Worm (Caenorhabditis elegans): ENCODE data around the gene T14B4.20.
A peak's percentile ranks its signal among the peaks of the same experiment; 100 is the strongest.

T14B4.20 gene

DNA sequence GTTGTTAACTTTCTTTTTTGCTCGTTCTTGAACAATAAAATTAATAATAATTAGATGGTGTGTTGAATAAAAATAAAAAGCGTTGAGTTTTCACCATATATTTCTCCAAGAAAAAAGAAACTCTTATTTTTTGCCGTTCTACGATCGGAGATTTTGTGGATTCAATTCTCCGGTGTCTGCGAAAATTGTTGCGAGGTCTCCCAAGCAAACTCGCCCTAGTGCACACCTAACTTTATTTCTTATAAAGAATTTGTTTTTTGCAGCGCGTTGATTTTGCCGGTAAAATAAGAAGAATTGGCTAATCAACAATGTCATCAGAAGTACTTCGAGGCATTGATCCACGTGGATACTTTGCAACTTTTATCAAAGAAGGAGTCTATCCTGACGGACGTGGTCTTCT lies 24.7 kb downstream of the T14B4.20 start, which contains the start of gene exos-8:
TSS of gene exos-8 (plus strand) at position 264 of the 400 bp plus-strand sequence.
- no peak; the same call in 1 of the 2 replicates for TF ChIP-seq pes-1 (GFP tag; IDR thresholded peaks at IDR 0.05)
- TF ChIP-seq B0310.2 (tag; optimal IDR thresholded peaks at IDR 0.05): no peak
- no peak for TF ChIP-seq tra-4 (tag; optimal IDR thresholded peaks at IDR 0.05)
- TF ChIP-seq tbx-11 (GFP tag; IDR thresholded peaks at IDR 0.05): no peak
- TF ChIP-seq ets-7 (tag; optimal IDR thresholded peaks at IDR 0.05): peak; percentile 62
- TF ChIP-seq flt-1 (GFP tag; IDR thresholded peaks at IDR 0.05): no peak
- no peak for TF ChIP-seq sea-1 (GFP tag; conservative IDR thresholded peaks at IDR 0.05)
- TF ChIP-seq ceh-13 (GFP tag; optimal IDR thresholded peaks at IDR 0.05): peak; percentile 14
- no peak for TF ChIP-seq ama-1 (optimal IDR thresholded peaks at IDR 0.05)
- TF ChIP-seq hnd-1 (tag; optimal IDR thresholded peaks at IDR 0.05): peak; percentile 18
- no peak for TF ChIP-seq ceh-36 (tag; optimal IDR thresholded peaks at IDR 0.05)
- TF ChIP-seq aly-1 (tag; optimal IDR thresholded peaks at IDR 0.05): no peak
- peak; percentile 24 for TF ChIP-seq F13C5.2 (tag; optimal IDR thresholded peaks at IDR 0.05)
- TF ChIP-seq scrt-1 (GFP tag; IDR thresholded peaks at IDR 0.05): no peak; the same call in 1 of the 2 replicates
- TF ChIP-seq hmbx-1 (tag; optimal IDR thresholded peaks at IDR 0.05): no peak
- peak; percentile 45 for TF ChIP-seq tbx-37 (GFP tag; conservative IDR thresholded peaks at IDR 0.05)
- TF ChIP-seq hmg-4 (GFP tag; optimal IDR thresholded peaks at IDR 0.05): no peak

DNA sequence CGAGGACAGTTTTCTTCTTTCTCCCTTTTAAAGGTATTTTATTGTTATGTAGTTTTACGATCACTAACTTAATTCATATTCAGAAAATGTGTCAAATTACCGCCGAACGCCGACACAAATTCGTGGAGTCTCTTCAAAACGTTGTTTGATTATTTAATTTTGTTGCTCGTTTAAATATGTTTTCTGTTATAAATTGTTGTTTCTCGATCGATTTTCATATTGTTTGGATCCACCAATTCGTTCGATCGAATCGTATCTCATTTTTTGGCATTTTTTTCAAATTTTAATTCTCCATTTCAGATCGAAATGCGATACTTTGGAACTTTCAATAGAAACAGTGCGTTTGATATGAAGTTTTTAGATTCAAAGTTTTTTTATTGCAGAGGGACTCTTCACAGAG lies 25.9 kb downstream of the T14B4.20 start, which contains the start of gene F41G3.6:
TSS of gene F41G3.6 (plus strand) at position 301 of the 400 bp plus-strand sequence.
- no peak for TF ChIP-seq ceh-13 (GFP tag; optimal IDR thresholded peaks at IDR 0.05)

DNA sequence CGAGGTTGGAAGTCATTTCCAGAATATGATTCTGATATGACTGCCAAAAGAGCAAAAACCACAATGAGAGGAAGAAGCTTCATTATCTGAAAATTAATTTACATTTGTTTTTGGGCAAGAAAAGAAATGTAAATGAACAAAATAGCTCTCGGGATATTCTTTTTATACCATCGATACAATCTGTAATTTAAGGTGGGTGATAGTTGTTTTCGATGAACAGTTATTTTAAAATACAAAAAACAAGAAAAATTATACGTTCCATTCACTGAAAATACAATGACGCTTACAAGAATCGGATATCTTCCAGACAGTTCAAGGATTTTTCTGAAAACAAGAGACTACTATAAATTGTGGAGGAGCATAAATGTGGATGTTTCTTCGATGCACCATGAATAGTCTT lies 27.9 kb downstream of the T14B4.20 start, which contains the start of gene ins-15:
TSS of gene ins-15 (minus strand) at position 101 of the 400 bp plus-strand sequence.
- no peak for TF ChIP-seq hmbx-1 (tag; optimal IDR thresholded peaks at IDR 0.05)
- no peak for TF ChIP-seq pes-1 (GFP tag; IDR thresholded peaks at IDR 0.05)
- TF ChIP-seq tra-4 (tag; optimal IDR thresholded peaks at IDR 0.05): no peak

DNA sequence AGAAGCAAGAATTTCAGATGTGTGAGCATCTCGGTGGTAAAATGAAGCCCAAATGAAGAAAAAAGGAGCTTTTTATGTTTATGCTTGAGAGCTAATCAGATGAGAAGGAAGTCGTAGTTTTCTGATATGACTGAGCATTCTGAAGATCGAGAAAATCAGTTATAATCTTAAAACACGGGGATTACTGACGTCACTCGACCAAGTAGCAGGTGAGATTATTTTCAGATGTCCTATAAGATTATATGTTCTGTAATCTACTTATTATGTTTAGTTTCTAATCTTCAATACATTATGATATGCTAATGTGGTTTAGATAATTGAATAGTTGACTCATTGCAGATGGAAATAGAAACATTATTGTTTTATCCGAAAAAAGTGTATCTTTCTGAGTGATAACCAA lies 29.1 kb downstream of the T14B4.20 start, which contains the start of gene ins-14:
TSS of gene ins-14 (minus strand) at position 32 of the 400 bp plus-strand sequence.
- TF ChIP-seq B0310.2 (tag; optimal IDR thresholded peaks at IDR 0.05): no peak
- no peak for TF ChIP-seq tbx-11 (GFP tag; IDR thresholded peaks at IDR 0.05)
- TF ChIP-seq ceh-36 (tag; optimal IDR thresholded peaks at IDR 0.05): no peak

- TF ChIP-seq F13C5.2 (tag; optimal IDR thresholded peaks at IDR 0.05) (no peak), pes-1 (GFP tag; IDR thresholded peaks at IDR 0.05) (no peak), ama-1 (optimal IDR thresholded peaks at IDR 0.05) (no peak), hmg-4 (GFP tag; optimal IDR thresholded peaks at IDR 0.05) (no peak), hmbx-1 (tag; optimal IDR thresholded peaks at IDR 0.05) (no peak)
These were observed 29.7 kb downstream of the T14B4.20 start, which contains the start of gene F41G3.5 for ce11 chrII:6746404-6746803. Gene F41G3.5, plus strand, starts transcription at chrII:6746704.

- no peak for TF ChIP-seq flt-1 (GFP tag; IDR thresholded peaks at IDR 0.05)
- no peak for TF ChIP-seq F13C5.2 (tag; optimal IDR thresholded peaks at IDR 0.05)
- no peak for TF ChIP-seq hmbx-1 (tag; optimal IDR thresholded peaks at IDR 0.05)
- TF ChIP-seq pes-1 (GFP tag; IDR thresholded peaks at IDR 0.05): no peak
These were observed 32.7 kb downstream of the T14B4.20 start, which contains the start of gene F41G3.10 for ce11 chrII:6749422-6749821. Gene F41G3.10, minus strand, starts transcription at chrII:6749522.

DNA sequence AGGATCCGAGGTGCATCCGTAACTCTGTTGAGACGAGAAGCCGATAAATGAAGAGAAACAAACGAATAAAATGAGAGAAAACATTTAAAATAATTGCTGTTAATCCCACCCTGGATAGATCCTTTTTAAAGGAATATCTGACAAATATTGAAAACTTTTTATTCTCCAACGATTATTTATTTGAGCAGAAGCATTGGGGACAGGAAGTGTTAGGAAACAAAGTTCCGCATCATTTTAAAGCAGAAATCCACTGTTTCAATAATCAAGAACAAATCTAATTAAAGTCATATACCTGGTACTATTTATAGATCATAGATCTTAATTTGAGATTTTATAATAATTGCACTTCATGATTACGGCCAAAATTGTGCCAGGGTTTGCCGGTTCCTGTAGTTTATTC lies 34.2 kb downstream of the T14B4.20 start, which contains the start of gene F41G3.20:
TSS of gene F41G3.20 (minus strand) at position 101 of the 400 bp plus-strand sequence.
- TF ChIP-seq tbx-37 (GFP tag; conservative IDR thresholded peaks at IDR 0.05) (no peak), F13C5.2 (tag; optimal IDR thresholded peaks at IDR 0.05) (no peak), pes-1 (GFP tag; IDR thresholded peaks at IDR 0.05) (no peak), hmbx-1 (tag; optimal IDR thresholded peaks at IDR 0.05) (no peak), aly-1 (tag; optimal IDR thresholded peaks at IDR 0.05) (no peak), hnd-1 (tag; optimal IDR thresholded peaks at IDR 0.05) (no peak), tra-4 (tag; optimal IDR thresholded peaks at IDR 0.05) (no peak)

ce11 chrII:6752027-6752426 lies 35.3 kb downstream of the T14B4.20 start, which contains the start of gene F41G3.19:
Gene F41G3.19, minus strand, starts transcription at chrII:6752127.
- no peak for TF ChIP-seq hnd-1 (tag; optimal IDR thresholded peaks at IDR 0.05)
- TF ChIP-seq ceh-36 (tag; optimal IDR thresholded peaks at IDR 0.05): no peak
- no peak for TF ChIP-seq sea-1 (GFP tag; conservative IDR thresholded peaks at IDR 0.05)
- no peak for TF ChIP-seq tra-4 (tag; optimal IDR thresholded peaks at IDR 0.05)
- TF ChIP-seq hmbx-1 (tag; optimal IDR thresholded peaks at IDR 0.05): no peak
- TF ChIP-seq tbx-37 (GFP tag; conservative IDR thresholded peaks at IDR 0.05): no peak
- no peak for TF ChIP-seq ceh-13 (GFP tag; optimal IDR thresholded peaks at IDR 0.05)
- no peak for TF ChIP-seq ama-1 (optimal IDR thresholded peaks at IDR 0.05)
- TF ChIP-seq B0310.2 (tag; optimal IDR thresholded peaks at IDR 0.05): no peak
- no peak for TF ChIP-seq F13C5.2 (tag; optimal IDR thresholded peaks at IDR 0.05)
- no peak for TF ChIP-seq aly-1 (tag; optimal IDR thresholded peaks at IDR 0.05)
- TF ChIP-seq scrt-1 (GFP tag; IDR thresholded peaks at IDR 0.05): no peak
- TF ChIP-seq pes-1 (GFP tag; IDR thresholded peaks at IDR 0.05): no peak
- TF ChIP-seq ets-7 (tag; optimal IDR thresholded peaks at IDR 0.05): no peak
- TF ChIP-seq hmg-4 (GFP tag; optimal IDR thresholded peaks at IDR 0.05): no peak
- TF ChIP-seq tbx-11 (GFP tag; IDR thresholded peaks at IDR 0.05): no peak
- TF ChIP-seq flt-1 (GFP tag; IDR thresholded peaks at IDR 0.05): no peak

DNA sequence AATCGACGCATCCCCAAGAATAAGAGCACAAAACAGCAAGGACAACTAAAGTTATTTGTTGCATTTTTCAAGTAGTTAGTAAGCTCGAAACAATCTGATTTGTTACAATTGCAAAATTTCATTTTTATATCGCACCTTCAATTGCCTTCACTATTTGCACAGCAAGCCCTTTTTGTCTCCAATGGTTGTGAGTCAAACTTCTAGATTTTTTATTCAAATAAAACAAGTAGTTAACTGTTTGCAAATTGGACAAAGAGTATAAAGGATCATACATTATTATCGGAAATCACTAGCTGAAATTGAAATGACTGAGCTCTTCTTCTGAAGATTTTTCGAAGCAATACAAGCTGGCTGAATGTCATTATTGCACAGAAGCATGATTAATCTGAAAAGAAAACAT lies 36.1 kb downstream of the T14B4.20 start, which contains the start of gene F41G3.21:
TSS of gene F41G3.21 (minus strand) at position 101 of the 400 bp plus-strand sequence.
- TF ChIP-seq pes-1 (GFP tag; IDR thresholded peaks at IDR 0.05) (no peak), B0310.2 (tag; optimal IDR thresholded peaks at IDR 0.05) (no peak), hnd-1 (tag; optimal IDR thresholded peaks at IDR 0.05) (no peak), scrt-1 (GFP tag; IDR thresholded peaks at IDR 0.05) (no peak), ceh-13 (GFP tag; optimal IDR thresholded peaks at IDR 0.05) (no peak), hmbx-1 (tag; optimal IDR thresholded peaks at IDR 0.05) (no peak), F13C5.2 (tag; optimal IDR thresholded peaks at IDR 0.05) (no peak), ets-7 (tag; optimal IDR thresholded peaks at IDR 0.05) (no peak), tbx-37 (GFP tag; conservative IDR thresholded peaks at IDR 0.05) (no peak), tbx-11 (GFP tag; IDR thresholded peaks at IDR 0.05) (no peak)

All from whole organism, early embryonic.